Worm (Caenorhabditis elegans) whole organism, young adult: ENCODE measurements around the gene erl-1.

Experiments used
- D2030.7 ChIP-seq: fragments of 200-800 bp; sonication (Bioruptor generic); IDR thresholded peaks from 2 replicates; pipeline ENCODE4 v1.3.6; 2022; ENCODE audit warnings: missing genetic modification reagents, missing genetic modification characterization, missing compliant biosample characterization
- F22D6.2 ChIP-seq: sonication (generic microtip); optimal IDR thresholded peaks from 2 replicates; lab custom pipeline; 2016; ENCODE audit warnings: mild to moderate bottlenecking, missing genetic modification characterization, missing compliant biosample characterization
- F23B12.7 ChIP-seq: sonication (generic microtip); optimal IDR thresholded peaks from 2 replicates; lab custom pipeline; 2017; ENCODE audit warnings: missing genetic modification characterization, mild to moderate bottlenecking, missing compliant biosample characterization, antibody characterized with exemption, moderate library complexity; ENCODE audit not compliant: insufficient read depth
- F37B4.10 ChIP-seq: fragments of 200-800 bp; sonication (Bioruptor generic); IDR thresholded peaks from 2 replicates; pipeline ENCODE4 v1.3.6; 2022; ENCODE audit warnings: missing genetic modification characterization, missing compliant biosample characterization
- cebp-1 ChIP-seq, 2 experiments: fragments of 200-800 bp in 1 of 2; sonication (Bioruptor generic) in 1 of 2; sonication (generic microtip) in 1 of 2; IDR thresholded peaks in 1 of 2; optimal IDR thresholded peaks in 1 of 2; 2 replicates each; pipeline versions ENCODE4 v1.3.6 to Lab custom; 2017 to 2022; ENCODE audit warnings: missing compliant biosample characterization in 2 of 2, missing genetic modification characterization in 2 of 2, mild to moderate bottlenecking in 1 of 2, missing genetic modification reagents in 1 of 2, moderate library complexity in 1 of 2
- dpff-1 ChIP-seq: sonication (generic microtip); optimal IDR thresholded peaks from 2 replicates; lab custom pipeline; 2017; ENCODE audit warnings: mild to moderate bottlenecking, missing genetic modification characterization, missing compliant biosample characterization
- dpl-1 ChIP-seq: fragments of 150-350 bp; optimal IDR thresholded peaks from 2 replicates; lab custom pipeline; 2014; ENCODE audit warnings: missing biosample characterization, missing genetic modification reagents, missing genetic modification characterization
- egl-44 ChIP-seq: fragments of 200-800 bp; sonication (Bioruptor generic); IDR thresholded peaks from 2 replicates; pipeline ENCODE4 v1.3.6; 2022; ENCODE audit warnings: missing genetic modification reagents, missing genetic modification characterization, missing compliant biosample characterization
- fkh-3 ChIP-seq: sonication (generic microtip); optimal IDR thresholded peaks from 2 replicates; lab custom pipeline; 2016; ENCODE audit warnings: mild to moderate bottlenecking, missing genetic modification characterization, missing compliant biosample characterization
- hmg-20 ChIP-seq: fragments of 200-800 bp; sonication (Bioruptor generic); IDR thresholded peaks from 2 replicates; pipeline ENCODE4 v1.3.6; 2022; ENCODE audit warnings: missing genetic modification reagents, missing genetic modification characterization, missing compliant biosample characterization
- pha-4 ChIP-seq: fragments of 150-350 bp; sonication (generic microtip); optimal IDR thresholded peaks from 2 replicates; lab custom pipeline; 2014; ENCODE audit warnings: missing biosample characterization, missing genetic modification reagents, missing genetic modification characterization

ce11 chrIV:12282157-12282789, 5.5 kb upstream of the erl-1 start, which contains the start of the genes C42C1.12 and C42C1.19:
- no peak for TF ChIP-seq fkh-3 (tag; lab: Kevin White, UChicago)
- TF ChIP-seq egl-44 (GFP tag; lab: Robert Waterston, UW): no peak
- no peak for TF ChIP-seq D2030.7
- TF ChIP-seq F23B12.7 (tag; lab: Kevin White, UChicago): no peak
- TF ChIP-seq cebp-1 (GFP tag; IDR thresholded peaks at IDR 0.05; lab: Robert Waterston, UW): no peak
- TF ChIP-seq cebp-1 (tag; optimal IDR thresholded peaks at IDR 0.05; lab: Kevin White, UChicago): no peak
- no peak for TF ChIP-seq dpff-1
- TF ChIP-seq F37B4.10 (GFP tag; lab: Robert Waterston, UW): no peak
- TF ChIP-seq F22D6.2 (tag; lab: Kevin White, UChicago): no peak
- TF ChIP-seq pha-4: no peak
- no peak for TF ChIP-seq hmg-20 (GFP tag; lab: Robert Waterston, UW)
- TF ChIP-seq dpl-1 (GFP tag; lab: Kevin White, UChicago): no peak
